Fruit fly (Drosophila melanogaster): ENCODE results near the gene Ntf-2r.
A peak's percentile ranks its signal among the peaks of the same experiment; 100 is the strongest.

Ntf-2r gene

DNA sequence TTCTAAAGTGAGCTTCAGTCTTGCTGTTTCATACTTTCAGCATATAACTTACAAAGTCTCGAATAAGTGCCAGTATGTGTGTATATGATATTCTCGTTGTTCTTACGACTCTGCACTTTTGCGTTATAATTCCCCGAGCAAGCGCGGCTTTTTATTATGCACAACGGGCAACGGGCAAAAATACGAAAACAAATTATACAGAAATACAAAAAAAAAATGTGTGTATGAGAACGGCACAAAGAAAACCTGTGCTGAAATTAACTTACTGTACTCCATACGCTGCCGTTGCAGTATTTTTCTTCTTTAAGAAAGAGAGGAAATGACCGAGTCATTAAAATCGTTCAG is 24.7 kb downstream of the Ntf-2r start:
- TF ChIP-seq CG34367 (tag; optimal IDR thresholded peaks at IDR 0.05) (no peak), EcR (GFP tag; optimal IDR thresholded peaks at IDR 0.05) (peak; percentile 7), CG4496 (GFP tag; IDR thresholded peaks at IDR 0.05) (0 out of 3 replicates have a peak, but pooled peaks have one; percentile 25)

DNA sequence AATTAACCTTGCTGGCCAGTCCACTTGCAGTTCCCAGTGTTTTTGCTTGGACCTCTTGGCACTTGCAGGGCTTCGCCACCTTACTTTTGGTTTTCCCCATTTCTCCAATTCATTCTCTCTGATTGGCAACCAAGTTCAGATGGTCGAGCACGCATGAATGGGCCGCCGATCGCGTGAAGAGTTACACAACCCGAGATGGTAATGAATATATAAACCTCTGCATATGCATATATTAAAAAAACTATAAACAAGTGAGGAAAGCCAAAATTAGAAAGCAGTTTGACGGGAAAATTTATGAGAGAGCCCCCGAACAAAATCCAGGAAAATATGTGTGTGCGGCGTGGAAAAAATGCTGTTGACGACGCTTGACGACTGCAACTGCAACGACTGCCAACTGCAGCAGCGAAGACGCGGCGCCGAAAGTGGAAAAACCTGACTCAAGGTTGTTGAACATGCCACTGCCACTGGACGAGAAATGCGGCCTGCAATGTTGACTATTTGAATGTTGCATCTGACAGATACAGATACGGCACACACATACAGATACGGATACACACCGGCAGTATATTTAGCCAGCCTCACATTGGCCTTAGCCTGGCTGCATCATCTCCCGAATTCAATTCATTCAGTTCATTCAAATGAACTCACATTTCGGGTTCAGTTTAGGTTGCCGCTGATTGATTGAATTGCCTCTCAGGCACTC is 26.0 kb downstream of the Ntf-2r start:
- TF ChIP-seq Ets98B (GFP tag; IDR thresholded peaks at IDR 0.05) (no peak), EcR (GFP tag; optimal IDR thresholded peaks at IDR 0.05) (peak; percentile 73)

DNA sequence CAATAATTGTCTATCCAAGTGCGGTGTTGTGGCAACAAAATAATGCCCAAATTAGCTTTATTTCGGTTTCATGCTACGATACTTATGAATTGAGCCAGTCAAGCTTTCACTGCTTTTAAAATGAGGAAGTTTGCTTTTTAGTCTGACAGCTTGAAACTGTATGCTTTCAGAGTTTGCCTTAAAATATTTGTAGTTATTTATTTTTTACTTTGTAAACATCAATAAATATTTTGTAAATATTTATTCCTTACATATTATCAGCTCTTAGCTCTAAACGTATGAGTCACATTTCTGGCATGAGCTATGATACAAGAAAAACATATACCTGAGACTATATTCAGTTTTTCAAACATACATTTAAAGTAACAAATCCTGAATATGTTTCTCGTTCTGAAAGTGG is 26.6 kb downstream of the Ntf-2r start:
- no peak for TF ChIP-seq D1 (tag; optimal IDR thresholded peaks at IDR 0.05)

DNA sequence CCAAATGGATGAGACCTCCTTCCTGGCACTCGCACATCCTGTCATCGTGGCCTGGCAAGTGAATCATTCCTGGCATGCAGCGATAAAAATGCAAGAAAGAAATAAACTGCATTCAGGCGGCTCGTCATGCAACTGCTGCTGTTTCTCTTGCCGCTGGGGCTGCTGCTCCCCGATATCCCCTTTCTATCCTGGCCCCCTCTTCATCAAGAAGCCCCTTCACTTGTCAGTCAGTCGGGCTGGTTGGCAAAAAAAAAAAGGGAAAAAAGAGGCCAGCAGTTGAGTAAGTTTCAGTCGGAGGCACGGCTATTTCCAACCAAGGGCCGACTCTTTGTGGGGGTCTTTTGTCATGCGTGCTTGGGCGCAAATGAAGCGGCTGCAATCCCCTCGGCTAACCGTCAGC is 27.3 kb downstream of the Ntf-2r start:
- TF ChIP-seq CG32121 (GFP tag; IDR thresholded peaks at IDR 0.05) (no peak), EcR (GFP tag; optimal IDR thresholded peaks at IDR 0.05) (peak; percentile 70), CG13204 (GFP tag; optimal IDR thresholded peaks at IDR 0.05) (peak; percentile 60), gl (tag; optimal IDR thresholded peaks at IDR 0.05) (no peak), CG17806 (tag; optimal IDR thresholded peaks at IDR 0.05) (no peak), D1 (tag; optimal IDR thresholded peaks at IDR 0.05) (no peak), CG34367 (tag; optimal IDR thresholded peaks at IDR 0.05) (no peak)

DNA sequence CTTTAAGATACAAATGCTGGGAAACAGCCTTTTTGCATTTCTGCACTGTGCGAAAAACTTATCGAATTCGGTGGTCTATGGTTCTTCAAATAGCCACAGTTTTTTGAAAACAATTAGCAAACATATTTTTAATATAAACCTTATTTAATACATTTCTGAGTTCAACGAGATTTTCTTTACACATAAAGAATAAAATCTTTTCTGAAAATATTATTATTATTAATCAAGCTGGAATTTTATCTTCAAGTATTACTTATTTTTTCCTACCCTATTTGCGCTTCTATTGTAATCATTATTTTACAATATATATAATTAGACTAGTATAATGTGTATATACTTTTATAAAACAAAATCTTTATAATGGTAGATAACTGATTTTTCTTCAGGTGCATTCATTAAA is 27.7 kb downstream of the Ntf-2r start:
- peak; percentile 18; the same call in 1 of the 2 replicates for TF ChIP-seq CG32121 (GFP tag; IDR thresholded peaks at IDR 0.05)
- peak; percentile 59 for TF ChIP-seq CG8301 (tag; optimal IDR thresholded peaks at IDR 0.05)
- no peak for TF ChIP-seq fd96Ca (GFP tag; IDR thresholded peaks at IDR 0.05)
- TF ChIP-seq D1 (tag; optimal IDR thresholded peaks at IDR 0.05) = peak; percentile 74
- peak; percentile 49 for TF ChIP-seq Pif1A (GFP tag; optimal IDR thresholded peaks at IDR 0.05)
- peak; percentile 87 for TF ChIP-seq CG9948 (tag; optimal IDR thresholded peaks at IDR 0.05)
- TF ChIP-seq Snoo (tag; optimal IDR thresholded peaks at IDR 0.05) = no peak
- TF ChIP-seq rn (GFP tag; IDR thresholded peaks at IDR 0.05) = no peak
- peak; percentile 57 for TF ChIP-seq CG34367 (tag; optimal IDR thresholded peaks at IDR 0.05)
- peak; percentile 83 for TF ChIP-seq CG14655 (GFP tag; optimal IDR thresholded peaks at IDR 0.05)
- TF ChIP-seq CG15710 (tag; optimal IDR thresholded peaks at IDR 0.05) = peak; percentile 71
- peak; percentile 84 for TF ChIP-seq CG8159 (tag; optimal IDR thresholded peaks at IDR 0.05)
- 0 out of 2 replicates have a peak, but pooled peaks have one; percentile 19 for TF ChIP-seq CG12605 (GFP tag; IDR thresholded peaks at IDR 0.05)
- peak; percentile 31 for TF ChIP-seq Pif1B (GFP tag; optimal IDR thresholded peaks at IDR 0.05)
- TF ChIP-seq CG4496 (GFP tag; IDR thresholded peaks at IDR 0.05) = 0 out of 3 replicates have a peak, but pooled peaks have one; percentile 24
- TF ChIP-seq CG17806 (tag; optimal IDR thresholded peaks at IDR 0.05) = peak; percentile 77
- TF ChIP-seq gl (tag; optimal IDR thresholded peaks at IDR 0.05) = no peak
- TF ChIP-seq Ets98B (GFP tag; IDR thresholded peaks at IDR 0.05) = 0 out of 2 replicates have a peak, but pooled peaks have one; percentile 28
- no peak for TF ChIP-seq EcR (GFP tag; optimal IDR thresholded peaks at IDR 0.05)
- no peak for TF ChIP-seq CG13204 (GFP tag; optimal IDR thresholded peaks at IDR 0.05)
- TF ChIP-seq CG10348 (GFP tag; IDR thresholded peaks at IDR 0.05) = no peak

DNA sequence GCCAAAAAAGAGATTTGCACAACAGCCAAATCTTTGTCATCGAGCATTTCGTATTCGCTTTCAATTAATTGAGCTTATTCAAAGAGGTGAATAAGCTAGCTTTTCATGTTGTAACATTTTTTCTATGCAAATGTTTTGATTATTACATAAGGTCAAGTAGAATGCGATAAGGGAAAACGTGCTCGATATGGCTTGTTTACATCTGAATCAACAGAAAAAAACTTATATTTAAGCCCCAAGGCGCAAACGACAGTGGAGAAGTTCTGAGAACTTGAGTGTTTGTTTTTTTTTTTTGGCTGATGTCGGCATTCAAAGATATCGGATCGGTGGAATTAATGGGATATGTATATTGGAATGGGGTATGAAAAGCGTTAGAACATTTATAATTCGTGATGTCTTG is 28.5 kb downstream of the Ntf-2r start:
- no peak for TF ChIP-seq CG13204 (GFP tag; optimal IDR thresholded peaks at IDR 0.05)

DNA sequence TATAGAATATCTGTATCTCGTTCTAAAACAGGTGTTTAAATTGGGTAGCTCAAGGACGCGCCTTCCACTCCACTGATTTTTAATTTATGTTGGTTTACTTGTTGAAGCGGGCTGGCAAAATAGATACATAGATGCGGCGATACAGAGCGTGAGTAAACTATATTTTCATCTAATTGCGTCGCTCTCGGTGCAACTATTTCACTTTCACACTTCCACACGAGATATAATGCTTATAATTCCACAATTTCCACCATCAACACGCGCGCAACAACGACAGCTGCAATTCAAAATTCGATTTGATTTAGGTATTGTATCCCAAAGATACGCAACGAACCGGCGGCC is 29.6 kb downstream of the Ntf-2r start:
- no peak for TF ChIP-seq CG13204 (GFP tag; optimal IDR thresholded peaks at IDR 0.05)
- no peak for TF ChIP-seq CG10348 (GFP tag; IDR thresholded peaks at IDR 0.05)
- no peak for TF ChIP-seq gl (tag; optimal IDR thresholded peaks at IDR 0.05)
- TF ChIP-seq CG9948 (tag; optimal IDR thresholded peaks at IDR 0.05) = no peak
- no peak for TF ChIP-seq CG17806 (tag; optimal IDR thresholded peaks at IDR 0.05)
- TF ChIP-seq CG12605 (GFP tag; IDR thresholded peaks at IDR 0.05) = no peak
- no peak for TF ChIP-seq fd96Ca (GFP tag; IDR thresholded peaks at IDR 0.05)
- TF ChIP-seq CG34367 (tag; optimal IDR thresholded peaks at IDR 0.05) = no peak
- no peak for TF ChIP-seq CG8301 (tag; optimal IDR thresholded peaks at IDR 0.05)
- no peak for TF ChIP-seq CG15710 (tag; optimal IDR thresholded peaks at IDR 0.05)
- TF ChIP-seq Snoo (tag; optimal IDR thresholded peaks at IDR 0.05) = no peak
- no peak for TF ChIP-seq Pif1B (GFP tag; optimal IDR thresholded peaks at IDR 0.05)
- no peak for TF ChIP-seq CG8159 (tag; optimal IDR thresholded peaks at IDR 0.05)

DNA sequence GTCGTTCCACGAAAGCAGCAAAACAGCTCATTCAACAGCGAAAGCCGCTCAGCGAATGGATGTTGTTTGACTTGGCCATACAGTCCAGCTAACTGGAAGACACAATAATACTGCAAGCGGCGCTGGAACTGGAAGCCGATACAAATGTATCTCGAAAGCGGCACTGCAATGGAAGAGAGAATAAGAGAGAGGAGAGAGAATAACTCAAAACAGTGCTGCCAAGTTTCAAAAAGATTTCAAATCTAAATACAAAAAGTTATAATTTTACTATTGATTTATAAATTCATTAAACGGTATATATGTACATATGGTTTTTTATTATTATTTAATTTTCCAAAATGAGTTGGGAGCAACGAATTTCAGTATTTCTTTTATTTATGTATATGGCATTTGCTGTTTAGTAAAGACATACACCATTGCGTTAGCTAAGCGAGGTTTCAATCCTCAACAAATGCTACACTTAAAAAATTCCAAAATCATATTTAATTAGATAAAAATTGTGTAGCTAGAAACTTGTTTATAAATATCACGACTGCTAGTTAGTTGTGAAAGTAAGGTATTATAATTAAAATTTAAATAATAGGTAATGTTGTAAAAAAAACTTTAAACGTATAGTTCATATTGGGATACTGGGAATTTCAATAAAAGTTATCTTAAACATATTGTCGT is 30.1 kb downstream of the Ntf-2r start, which contains the start of gene CG10283:
CG10283 (minus strand) TSS at position 132 of the 669 bp plus-strand sequence.
- TF ChIP-seq rn (GFP tag; IDR thresholded peaks at IDR 0.05) = no peak
- TF ChIP-seq CG14655 (GFP tag; optimal IDR thresholded peaks at IDR 0.05) = no peak
- no peak for TF ChIP-seq Pif1A (GFP tag; optimal IDR thresholded peaks at IDR 0.05)
- TF ChIP-seq CG15710 (tag; optimal IDR thresholded peaks at IDR 0.05) = peak; percentile 29
- TF ChIP-seq gl (tag; optimal IDR thresholded peaks at IDR 0.05) = no peak
- peak; percentile 16 for TF ChIP-seq EcR (GFP tag; optimal IDR thresholded peaks at IDR 0.05)
- TF ChIP-seq CG12605 (GFP tag; IDR thresholded peaks at IDR 0.05) = 0 out of 2 replicates have a peak, but pooled peaks have one; percentile 17
- no peak for TF ChIP-seq CG32121 (GFP tag; IDR thresholded peaks at IDR 0.05)
- no peak for TF ChIP-seq Snoo (tag; optimal IDR thresholded peaks at IDR 0.05)
- peak; percentile 39 for TF ChIP-seq CG13204 (GFP tag; optimal IDR thresholded peaks at IDR 0.05)
- no peak for TF ChIP-seq CG4496 (GFP tag; IDR thresholded peaks at IDR 0.05)
- peak; percentile 28; the same call in 1 of the 2 replicates for TF ChIP-seq Ets98B (GFP tag; IDR thresholded peaks at IDR 0.05)
- no peak for TF ChIP-seq D1 (tag; optimal IDR thresholded peaks at IDR 0.05)
- peak; percentile 34 for TF ChIP-seq CG17806 (tag; optimal IDR thresholded peaks at IDR 0.05)
- TF ChIP-seq CG8301 (tag; optimal IDR thresholded peaks at IDR 0.05) = peak; percentile 18
- TF ChIP-seq Pif1B (GFP tag; optimal IDR thresholded peaks at IDR 0.05) = peak; percentile 41
- no peak for TF ChIP-seq CG10348 (GFP tag; IDR thresholded peaks at IDR 0.05)
- TF ChIP-seq CG8159 (tag; optimal IDR thresholded peaks at IDR 0.05) = peak; percentile 49
- TF ChIP-seq fd96Ca (GFP tag; IDR thresholded peaks at IDR 0.05) = no peak
- peak; percentile 5 for TF ChIP-seq CG34367 (tag; optimal IDR thresholded peaks at IDR 0.05)
- TF ChIP-seq CG9948 (tag; optimal IDR thresholded peaks at IDR 0.05) = peak; percentile 6
